Worm (Caenorhabditis elegans): Measurements from ENCODE around the gene C16D9.3.

C16D9.3 gene

ce11 chrV:8245457-8245856 is 5.6 kb upstream of the C16D9.3 start, which contains the start of gene C16D9.5:
TSS of gene C16D9.5 (minus strand) at chrV:8245557.
- TF ChIP-seq ceh-83 (GFP tag; optimal IDR thresholded peaks at IDR 0.05) (no peak), unc-120 (tag; optimal IDR thresholded peaks at IDR 0.05; ENCODE audit: poor library complexity, severe bottlenecking) (no peak), ztf-11 (tag; optimal IDR thresholded peaks at IDR 0.05) (no peak)

- no peak for TF ChIP-seq ceh-83 (GFP tag; optimal IDR thresholded peaks at IDR 0.05)
- no peak for TF ChIP-seq blmp-1 (tag; optimal IDR thresholded peaks at IDR 0.05)
- TF ChIP-seq mls-2 (tag; optimal IDR thresholded peaks at IDR 0.05) = no peak
- no peak for TF ChIP-seq ceh-39 (tag; optimal IDR thresholded peaks at IDR 0.05)
- TF ChIP-seq elt-3 (tag; optimal IDR thresholded peaks at IDR 0.05) = no peak
- TF ChIP-seq nhr-28 (tag; optimal IDR thresholded peaks at IDR 0.05) = no peak
- no peak for TF ChIP-seq zip-8 (tag; optimal IDR thresholded peaks at IDR 0.05)
- no peak for TF ChIP-seq M03D4.4 (tag; optimal IDR thresholded peaks at IDR 0.05)
These were observed 3.4 kb upstream of the C16D9.3 start for ce11 chrV:8243201-8243600.

- TF ChIP-seq mab-5 (tag; optimal IDR thresholded peaks at IDR 0.05) (no peak), zip-8 (tag; optimal IDR thresholded peaks at IDR 0.05) (no peak), lin-13 (tag; optimal IDR thresholded peaks at IDR 0.05) (no peak), nhr-12 (tag; optimal IDR thresholded peaks at IDR 0.05) (no peak), unc-62 (GFP tag; optimal IDR thresholded peaks at IDR 0.05) (no peak)
These were observed 3.0 kb upstream of the C16D9.3 start, which contains the start of gene C16D9.4 for ce11 chrV:8242798-8243197. TSS of gene C16D9.4 (minus strand) at chrV:8242898.

ce11 chrV:8238290-8238689 is 1.5 kb downstream of the C16D9.3 start, which contains the start of gene rol-3:
TSS of gene rol-3 (minus strand) at chrV:8238409.
- TF ChIP-seq nhr-237 (tag; optimal IDR thresholded peaks at IDR 0.05) (no peak), hlh-1 (tag; optimal IDR thresholded peaks at IDR 0.05) (no peak), ces-1 (GFP tag; optimal IDR thresholded peaks at IDR 0.05) (no peak), mls-2 (tag; optimal IDR thresholded peaks at IDR 0.05) (no peak), lsy-2 (tag; optimal IDR thresholded peaks at IDR 0.05) (no peak), lin-13 (tag; optimal IDR thresholded peaks at IDR 0.05) (no peak), zip-8 (tag; optimal IDR thresholded peaks at IDR 0.05) (no peak), ztf-11 (tag; optimal IDR thresholded peaks at IDR 0.05) (no peak), nhr-76 (tag; optimal IDR thresholded peaks at IDR 0.05) (no peak), mab-5 (tag; optimal IDR thresholded peaks at IDR 0.05) (no peak), M03D4.4 (tag; optimal IDR thresholded peaks at IDR 0.05) (no peak), blmp-1 (tag; optimal IDR thresholded peaks at IDR 0.05) (no peak), elt-1 (tag; optimal IDR thresholded peaks at IDR 0.05; ENCODE audit: borderline replicate concordance, insufficient read depth) (no peak)

- TF ChIP-seq M03D4.4 (tag; optimal IDR thresholded peaks at IDR 0.05) (peak; percentile 57), ztf-11 (tag; optimal IDR thresholded peaks at IDR 0.05) (no peak), ceh-83 (GFP tag; optimal IDR thresholded peaks at IDR 0.05) (peak; percentile 74), cnd-1 (tag; optimal IDR thresholded peaks at IDR 0.05) (peak; percentile 46), lin-32 (GFP tag; optimal IDR thresholded peaks at IDR 0.05) (peak; percentile 18), snpc-4 (tag; optimal IDR thresholded peaks at IDR 0.05) (no peak), drap-1 (GFP tag; optimal IDR thresholded peaks at IDR 0.05) (peak; percentile 45), hlh-1 (tag; optimal IDR thresholded peaks at IDR 0.05) (peak; percentile 71), ham-2 (GFP tag; optimal IDR thresholded peaks at IDR 0.05) (peak; percentile 45), nhr-237 (tag; optimal IDR thresholded peaks at IDR 0.05) (no peak)
These were observed 4.5 kb downstream of the C16D9.3 start for ce11 chrV:8235331-8235730.

ce11 chrV:8230056-8230455 is 9.8 kb downstream of the C16D9.3 start:
- TF ChIP-seq lin-13 (tag; optimal IDR thresholded peaks at IDR 0.05) (no peak), unc-120 (tag; optimal IDR thresholded peaks at IDR 0.05; ENCODE audit: poor library complexity, severe bottlenecking) (peak; percentile 38), drap-1 (GFP tag; optimal IDR thresholded peaks at IDR 0.05) (peak; percentile 11), ceh-83 (GFP tag; optimal IDR thresholded peaks at IDR 0.05) (peak; percentile 68), tbx-8 (GFP tag; optimal IDR thresholded peaks at IDR 0.05) (no peak), M03D4.4 (tag; optimal IDR thresholded peaks at IDR 0.05) (peak; percentile 5)

- TF ChIP-seq drap-1 (GFP tag; optimal IDR thresholded peaks at IDR 0.05) (peak; percentile 83), sptf-1 (tag; optimal IDR thresholded peaks at IDR 0.05) (peak; percentile 31), blmp-1 (tag; optimal IDR thresholded peaks at IDR 0.05) (no peak), mep-1 (tag; optimal IDR thresholded peaks at IDR 0.05) (peak; percentile 23), lin-13 (tag; optimal IDR thresholded peaks at IDR 0.05) (peak; percentile 17), unc-39 (tag; optimal IDR thresholded peaks at IDR 0.05) (no peak), unc-120 (tag; optimal IDR thresholded peaks at IDR 0.05; ENCODE audit: poor library complexity, severe bottlenecking) (peak; percentile 95), cnd-1 (tag; optimal IDR thresholded peaks at IDR 0.05) (peak; percentile 8), ceh-39 (tag; optimal IDR thresholded peaks at IDR 0.05) (peak; percentile 39), pha-4 (tag; optimal IDR thresholded peaks at IDR 0.05) (peak; percentile 39), lsy-2 (tag; optimal IDR thresholded peaks at IDR 0.05) (peak; percentile 39), ceh-43 (GFP tag; optimal IDR thresholded peaks at IDR 0.05) (no peak), hlh-1 (tag; optimal IDR thresholded peaks at IDR 0.05) (peak; percentile 4)
These were observed 11.1 kb downstream of the C16D9.3 start for ce11 chrV:8228712-8229119.

Data from whole organism, mixed stage, embryonic.